Fruit fly (Drosophila melanogaster): ENCODE data around the gene CG11878.

DNA sequence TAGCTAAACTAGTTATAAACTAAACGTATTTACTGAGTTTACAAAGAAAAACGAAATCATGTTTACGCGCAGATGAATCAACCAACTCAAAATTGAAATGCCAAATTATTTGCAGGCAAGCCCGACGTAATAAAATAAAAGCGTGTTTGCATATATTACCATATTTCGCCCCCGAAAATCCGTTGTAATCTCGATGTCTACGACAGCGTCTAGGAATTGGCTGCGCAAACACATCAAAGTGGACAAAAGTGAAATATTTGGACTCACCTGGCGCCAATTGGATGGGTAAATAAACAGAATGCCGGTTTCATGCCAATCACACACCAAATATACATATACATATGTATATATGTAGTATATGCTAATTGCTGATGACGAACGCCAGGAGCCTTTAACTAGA lies 37.5 kb upstream of the CG11878 start:
- TF ChIP-seq CG16779 (GFP tag; IDR thresholded peaks at IDR 0.05) (no peak), grau (tag; optimal IDR thresholded peaks at IDR 0.05) (no peak), CG12219 (GFP tag; optimal IDR thresholded peaks at IDR 0.05) (no peak), Dfd (GFP tag; optimal IDR thresholded peaks at IDR 0.05) (no peak), maf-S (GFP tag; optimal IDR thresholded peaks at IDR 0.05) (no peak), seq (GFP tag; IDR thresholded peaks at IDR 0.05) (no peak), CG16815 (GFP tag; optimal IDR thresholded peaks at IDR 0.05) (no peak), sob (GFP tag; IDR thresholded peaks at IDR 0.05) (no peak), Oli (tag; optimal IDR thresholded peaks at IDR 0.05) (no peak), Nf-YB (GFP tag; optimal IDR thresholded peaks at IDR 0.05) (no peak), CTCF (GFP tag; optimal IDR thresholded peaks at IDR 0.05) (no peak)
